Fruit fly (Drosophila melanogaster) whole organism, wandering third instar larva: ENCODE results near the gene Polr3I.

Experiments
- Dfd ChIP-seq: fragments of >200 bp; optimal IDR thresholded peaks from 2 replicates; lab custom pipeline; 2017; ENCODE audit warnings: missing biosample characterization, missing genetic modification characterization
- HLH106 ChIP-seq: fragments of 200-800 bp; optimal IDR thresholded peaks from 3 replicates; lab custom pipeline; 2019; ENCODE audit warnings: missing biosample characterization, mild to moderate bottlenecking, missing genetic modification characterization, moderate library complexity
- Hr78 ChIP-seq: fragments of >200 bp; optimal IDR thresholded peaks from 2 replicates; lab custom pipeline; 2017; ENCODE audit warnings: missing biosample characterization, missing genetic modification characterization
- Hr83 ChIP-seq: fragments of 200-300 bp; sonication (Bioruptor generic); optimal IDR thresholded peaks from 2 replicates; lab custom pipeline; 2016; ENCODE audit warnings: missing biosample characterization, mild to moderate bottlenecking, missing genetic modification characterization, moderate library complexity; ENCODE audit not compliant: poor library complexity, severe bottlenecking
- Jra ChIP-seq: sonication (Bioruptor generic); optimal IDR thresholded peaks from 2 replicates; lab custom pipeline; 2016; ENCODE audit warnings: missing biosample characterization, missing genetic modification characterization
- br ChIP-seq: fragments of 200-800 bp; sonication (Bioruptor generic); optimal IDR thresholded peaks from 2 replicates; lab custom pipeline; 2016; ENCODE audit warnings: missing biosample characterization, missing genetic modification characterization
- dmrt93B ChIP-seq: fragments of 200-800 bp; sonication (Bioruptor generic); optimal IDR thresholded peaks from 2 replicates; lab custom pipeline; 2018; ENCODE audit warnings: missing biosample characterization, mild to moderate bottlenecking, missing genetic modification characterization
- ey ChIP-seq: fragments of 200-800 bp; sonication (Bioruptor generic); optimal IDR thresholded peaks from 2 replicates; lab custom pipeline; 2016; ENCODE audit warnings: missing biosample characterization, missing genetic modification characterization
- h ChIP-seq: fragments of 200-800 bp; sonication (Bioruptor generic); optimal IDR thresholded peaks from 3 replicates; lab custom pipeline; 2016; ENCODE audit warnings: missing biosample characterization, mild to moderate bottlenecking, missing genetic modification characterization
- psq ChIP-seq: fragments of 200-800 bp; sonication (Bioruptor generic); optimal IDR thresholded peaks from 3 replicates; lab custom pipeline; 2017; ENCODE audit warnings: missing biosample characterization, mild to moderate bottlenecking, missing genetic modification characterization, moderate library complexity

- TF ChIP-seq HLH106, result no peak
- no peak for TF ChIP-seq br (GFP tag; lab: Kevin White, UChicago)
- TF ChIP-seq Hr78 (GFP tag; lab: Kevin White, UChicago), result no peak
- no peak for TF ChIP-seq Hr83
- no peak for TF ChIP-seq psq (GFP tag; lab: Kevin White, UChicago)
- TF ChIP-seq Dfd (GFP tag; lab: Kevin White, UChicago), result no peak
- no peak for TF ChIP-seq dmrt93B (GFP tag; lab: Kevin White, UChicago)
- TF ChIP-seq ey (GFP tag; lab: Kevin White, UChicago), result no peak
- TF ChIP-seq h (GFP tag; lab: Kevin White, UChicago), result no peak
- TF ChIP-seq Jra (GFP tag; lab: Kevin White, UChicago), result no peak
Observed at dm6 chrX:16889510-16889909, 5.1 kb downstream of the Polr3I start, which contains the start of gene CG13002.
